Worm (Caenorhabditis elegans) whole organism, early embryonic: ENCODE measurements around the gene ZK154.1.

ENCODE experiments used
- B0310.2 ChIP-seq: sonication (generic microtip); optimal IDR thresholded peaks from 2 replicates; lab custom pipeline; 2016; ENCODE audit warnings: mild to moderate bottlenecking, missing genetic modification characterization, missing compliant biosample characterization
- F13C5.2 ChIP-seq: sonication (generic microtip); optimal IDR thresholded peaks from 2 replicates; lab custom pipeline; 2017; ENCODE audit warnings: mild to moderate bottlenecking, missing genetic modification characterization, inconsistent platforms, missing compliant biosample characterization
- aly-1 ChIP-seq: sonication (generic microtip); optimal IDR thresholded peaks from 2 replicates; lab custom pipeline; 2016; ENCODE audit warnings: missing genetic modification characterization, missing compliant biosample characterization
- ama-1 ChIP-seq: fragments of 150-350 bp; optimal IDR thresholded peaks from 2 replicates; lab custom pipeline; 2014
- ceh-13 ChIP-seq: fragments of 200-800 bp; sonication (Bioruptor generic); optimal IDR thresholded peaks from 2 replicates; lab custom pipeline; 2018; ENCODE audit warnings: mild to moderate bottlenecking, missing genetic modification characterization, missing compliant biosample characterization
- ceh-36 ChIP-seq: sonication (generic microtip); optimal IDR thresholded peaks from 2 replicates; lab custom pipeline; 2016; ENCODE audit warnings: missing genetic modification characterization, inconsistent platforms, missing compliant biosample characterization
- ets-7 ChIP-seq: sonication (generic microtip); optimal IDR thresholded peaks from 2 replicates; lab custom pipeline; 2016; ENCODE audit warnings: missing genotype, missing genetic modification characterization, missing compliant biosample characterization
- flt-1 ChIP-seq: fragments of 200-800 bp; sonication (Bioruptor generic); IDR thresholded peaks from 2 replicates; pipeline ENCODE4 v1.3.6; 2022; ENCODE audit warnings: missing genetic modification characterization, missing compliant biosample characterization
- hmbx-1 ChIP-seq: sonication (generic microtip); optimal IDR thresholded peaks from 2 replicates; lab custom pipeline; 2016; ENCODE audit warnings: mild to moderate bottlenecking, missing genetic modification characterization, missing compliant biosample characterization
- hmg-4 ChIP-seq: fragments of 200-800 bp; sonication (Bioruptor generic); optimal IDR thresholded peaks from 2 replicates; lab custom pipeline; 2018; ENCODE audit warnings: mild to moderate bottlenecking, missing genetic modification characterization, missing compliant biosample characterization
- hnd-1 ChIP-seq: sonication (generic microtip); optimal IDR thresholded peaks from 2 replicates; lab custom pipeline; 2016; ENCODE audit warnings: missing genetic modification characterization, missing compliant biosample characterization
- pes-1 ChIP-seq: fragments of 200-800 bp; sonication (Bioruptor generic); IDR thresholded peaks from 2 replicates; pipeline ENCODE4 v1.3.6; 2022; ENCODE audit warnings: missing genetic modification reagents, missing genetic modification characterization, missing compliant biosample characterization
- scrt-1 ChIP-seq: fragments of 200-800 bp; sonication (Bioruptor generic); IDR thresholded peaks from 2 replicates; pipeline ENCODE4 v1.3.6; 2022; ENCODE audit warnings: missing genetic modification characterization, missing compliant biosample characterization
- sea-1 ChIP-seq: fragments of 200-800 bp; sonication (Bioruptor generic); conservative IDR thresholded peaks from 2 replicates; pipeline ENCODE4 v1.3.6; 2022; ENCODE audit warnings: missing genetic modification characterization, missing compliant biosample characterization
- tbx-11 ChIP-seq: fragments of 200-800 bp; sonication (Bioruptor generic); IDR thresholded peaks from 2 replicates; pipeline ENCODE4 v1.3.6; 2022; ENCODE audit warnings: missing genetic modification characterization, missing compliant biosample characterization
- tbx-37 ChIP-seq: fragments of 200-800 bp; sonication (Bioruptor generic); conservative IDR thresholded peaks from 2 replicates; pipeline ENCODE4 v1.3.6; 2022; ENCODE audit warnings: missing genetic modification reagents, missing genetic modification characterization, missing compliant biosample characterization
- tra-4 ChIP-seq: sonication (generic microtip); optimal IDR thresholded peaks from 2 replicates; lab custom pipeline; 2017; ENCODE audit warnings: missing genetic modification characterization, missing compliant biosample characterization

ZK154.1 gene

DNA sequence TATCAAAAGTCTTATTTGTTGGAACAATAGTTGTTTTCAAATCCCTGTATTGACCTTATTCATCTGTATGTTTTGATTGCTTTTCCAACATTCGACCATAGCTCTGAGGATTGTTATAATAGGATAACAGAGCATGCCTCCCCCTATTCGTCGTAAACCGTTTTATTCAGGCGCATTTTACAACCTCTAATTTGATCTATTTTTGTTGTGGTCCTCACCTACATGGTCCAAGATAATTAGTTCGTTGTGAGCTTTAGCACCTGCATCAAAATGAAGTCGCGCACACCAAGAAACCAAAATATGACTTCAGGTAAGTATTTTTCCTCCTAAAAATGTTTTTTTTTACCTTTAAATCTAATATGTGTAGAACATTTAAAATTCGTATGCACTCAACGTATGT is 26.6 kb upstream of the ZK154.1 start, which contains the start of gene deg-1:
deg-1 (plus strand) TSS at position 301 of the 400 bp plus-strand sequence.
- no peak for TF ChIP-seq ama-1 (lab: Kevin White, UChicago)
- TF ChIP-seq tra-4 = no peak
- no peak for TF ChIP-seq ceh-13
- no peak for TF ChIP-seq pes-1 (GFP tag; lab: Robert Waterston, UW)
- no peak for TF ChIP-seq tbx-11 (GFP tag; lab: Robert Waterston, UW)
- TF ChIP-seq ets-7 (tag; lab: Kevin White, UChicago) = no peak
- TF ChIP-seq scrt-1 (GFP tag; lab: Robert Waterston, UW) = no peak
- no peak for TF ChIP-seq F13C5.2 (tag; lab: Kevin White, UChicago)
- TF ChIP-seq hnd-1 (tag; lab: Kevin White, UChicago) = no peak
- no peak for TF ChIP-seq flt-1 (GFP tag; lab: Robert Waterston, UW)
- TF ChIP-seq hmg-4 (GFP tag; lab: Kevin White, UChicago) = no peak
- no peak for TF ChIP-seq sea-1
- no peak for TF ChIP-seq ceh-36 (tag; lab: Kevin White, UChicago)
- TF ChIP-seq tbx-37 (GFP tag; lab: Robert Waterston, UW) = no peak

DNA sequence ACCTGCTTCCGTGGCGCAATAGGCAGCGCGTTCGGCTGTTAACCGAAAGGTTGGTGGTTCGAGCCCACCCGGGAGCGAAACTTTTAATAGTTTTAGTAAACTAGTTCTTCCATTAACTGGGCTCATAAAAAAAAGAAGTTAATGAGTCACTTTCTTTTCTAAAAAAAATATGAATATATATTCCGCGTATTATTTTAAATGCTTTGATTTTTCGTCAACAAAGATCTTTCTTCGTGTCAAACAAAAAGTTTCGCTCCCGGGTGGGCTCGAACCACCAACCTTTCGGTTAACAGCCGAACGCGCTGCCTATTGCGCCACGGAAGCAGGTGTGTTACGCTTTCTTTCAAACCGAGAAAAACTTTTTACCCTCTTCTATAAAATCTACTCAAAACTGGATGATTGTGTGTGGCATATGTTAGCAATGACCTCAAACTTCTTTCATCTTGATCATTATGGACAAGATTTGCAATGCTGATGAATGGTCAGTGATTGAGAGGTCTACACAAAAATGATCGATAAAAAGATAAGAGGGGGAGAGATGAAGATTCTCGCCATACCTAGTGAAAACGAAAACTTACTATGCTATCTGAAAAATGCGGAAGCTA is 5.6 kb upstream of the ZK154.1 start:
- no peak for TF ChIP-seq hmg-4 (GFP tag; lab: Kevin White, UChicago)
- 0 out of 2 replicates have a peak, but pooled peaks have one; percentile 41 for TF ChIP-seq pes-1 (GFP tag; lab: Robert Waterston, UW)

DNA sequence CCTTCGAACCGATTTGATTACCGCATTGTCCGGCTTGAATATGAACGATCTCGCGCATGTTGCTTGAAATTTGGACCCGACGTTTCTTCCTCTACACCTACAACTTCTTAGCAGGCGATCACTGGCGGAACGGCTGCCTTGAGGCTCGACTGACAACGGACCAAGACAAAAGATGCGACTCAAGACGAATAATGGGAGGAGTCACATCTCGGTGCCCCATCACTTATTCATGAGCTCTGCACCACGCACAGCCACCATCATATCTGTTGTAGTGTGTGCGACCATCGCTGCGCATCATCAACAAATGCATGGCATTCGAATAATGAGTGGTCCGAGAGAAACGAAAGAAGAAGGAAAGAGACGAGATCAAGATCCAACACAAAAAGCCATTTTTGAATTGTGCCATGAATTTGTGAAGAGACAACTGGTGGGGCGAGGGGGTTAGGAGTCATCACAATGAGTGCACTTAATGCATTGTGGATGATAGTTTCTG is 2.8 kb upstream of the ZK154.1 start, which contains the start of gene mec-7:
mec-7 (minus strand) TSS at position 181 of the 493 bp plus-strand sequence.
- TF ChIP-seq pes-1 (GFP tag; lab: Robert Waterston, UW) (no peak), hmg-4 (GFP tag; lab: Kevin White, UChicago) (no peak), tra-4 (no peak), hnd-1 (tag; lab: Kevin White, UChicago) (no peak), tbx-11 (GFP tag; lab: Robert Waterston, UW) (no peak), B0310.2 (no peak)

DNA sequence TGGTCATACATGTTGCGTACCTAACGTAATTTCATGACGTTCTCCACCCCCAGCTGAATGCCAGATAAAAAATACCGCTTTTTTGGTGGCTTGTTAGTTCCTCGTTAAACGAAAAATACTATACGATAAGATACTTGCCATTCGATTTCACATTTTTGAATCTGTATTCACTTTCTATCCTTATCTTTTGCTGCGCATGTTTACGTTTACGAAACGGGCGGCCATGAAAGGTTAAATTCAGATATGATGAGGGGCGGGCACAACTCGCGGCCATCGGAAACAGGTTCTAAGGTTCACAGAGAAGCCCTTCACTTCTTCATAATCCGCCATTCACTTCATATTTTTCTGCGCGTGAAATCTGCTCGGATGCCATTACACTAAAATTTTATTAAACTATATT is 591 bp upstream of the ZK154.1 start:
- TF ChIP-seq ama-1 (lab: Kevin White, UChicago) (no peak), tbx-37 (GFP tag; lab: Robert Waterston, UW) (no peak), sea-1 (no peak), B0310.2 (no peak), tbx-11 (GFP tag; lab: Robert Waterston, UW) (no peak), ets-7 (tag; lab: Kevin White, UChicago) (no peak), ceh-13 (no peak), ceh-36 (tag; lab: Kevin White, UChicago) (no peak), tra-4 (no peak), pes-1 (GFP tag; lab: Robert Waterston, UW) (no peak), F13C5.2 (tag; lab: Kevin White, UChicago) (no peak), flt-1 (GFP tag; lab: Robert Waterston, UW) (no peak), scrt-1 (GFP tag; lab: Robert Waterston, UW) (no peak), aly-1 (tag; lab: Kevin White, UChicago) (no peak), hmbx-1 (tag; lab: Kevin White, UChicago) (no peak), hmg-4 (GFP tag; lab: Kevin White, UChicago) (no peak), hnd-1 (tag; lab: Kevin White, UChicago) (no peak)

DNA sequence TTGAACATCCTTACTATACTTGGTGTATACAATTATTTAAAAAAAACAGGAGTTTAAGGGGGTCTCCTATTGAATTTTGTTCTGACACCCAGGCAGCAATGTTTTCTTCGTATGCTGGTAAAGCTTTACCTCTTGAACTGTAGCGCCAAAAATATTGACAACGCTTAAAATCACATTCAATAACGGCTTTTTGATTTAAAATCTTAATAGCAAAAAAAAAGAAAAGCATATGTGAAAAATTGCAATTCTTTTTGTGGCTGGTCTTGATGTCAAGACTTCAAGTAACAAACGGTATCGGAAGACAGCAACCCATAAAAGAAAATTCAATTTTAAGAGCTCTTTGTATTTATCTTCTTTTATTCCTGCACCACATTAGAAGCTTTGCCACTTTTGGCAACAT is 2.5 kb downstream of the ZK154.1 start:
- no peak for TF ChIP-seq scrt-1 (GFP tag; lab: Robert Waterston, UW)
- TF ChIP-seq hmg-4 (GFP tag; lab: Kevin White, UChicago) = no peak
- TF ChIP-seq sea-1 = no peak
- no peak for TF ChIP-seq ceh-13
- TF ChIP-seq flt-1 (GFP tag; lab: Robert Waterston, UW) = no peak
- no peak for TF ChIP-seq tbx-11 (GFP tag; lab: Robert Waterston, UW)
- TF ChIP-seq F13C5.2 (tag; lab: Kevin White, UChicago) = no peak
- no peak for TF ChIP-seq ets-7 (tag; lab: Kevin White, UChicago)
- TF ChIP-seq ceh-36 (tag; lab: Kevin White, UChicago) = no peak

DNA sequence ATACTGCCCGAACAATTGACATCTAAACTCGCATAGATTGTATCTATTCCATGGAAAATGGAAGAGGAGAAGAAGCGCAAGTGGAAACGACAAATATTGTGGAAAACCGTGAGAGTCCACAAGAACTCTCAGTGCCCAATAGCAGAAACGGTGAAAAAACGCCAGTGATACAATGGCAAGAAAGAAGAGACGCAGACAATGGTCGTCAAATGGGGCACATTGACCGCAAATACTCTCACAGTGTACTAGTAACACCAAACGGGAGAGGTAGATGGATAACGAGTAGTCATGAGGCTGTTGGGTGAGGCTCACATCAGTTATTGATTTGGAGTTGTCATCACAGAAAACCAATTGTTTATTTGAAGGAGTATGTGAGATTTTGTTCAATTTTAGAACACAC is 3.0 kb downstream of the ZK154.1 start, which contains the start of gene ZK154.4:
ZK154.4 (minus strand) TSS at position 27 of the 400 bp plus-strand sequence.
- TF ChIP-seq ama-1 (lab: Kevin White, UChicago) = no peak
- TF ChIP-seq hmg-4 (GFP tag; lab: Kevin White, UChicago) = peak; percentile 15
- TF ChIP-seq tra-4 = no peak
- no peak for TF ChIP-seq sea-1

ce11 chrX:7787885-7788353 is 8.5 kb downstream of the ZK154.1 start, which contains the start of gene ZK154.5:
Gene ZK154.5 (minus strand): TSS chrX:7787935.
- TF ChIP-seq F13C5.2 (tag; lab: Kevin White, UChicago) (peak; percentile 14), tbx-37 (GFP tag; lab: Robert Waterston, UW) (no peak), hmbx-1 (tag; lab: Kevin White, UChicago) (no peak), aly-1 (tag; lab: Kevin White, UChicago) (no peak), hmg-4 (GFP tag; lab: Kevin White, UChicago) (peak; percentile 57), ceh-36 (tag; lab: Kevin White, UChicago) (no peak), tbx-11 (GFP tag; lab: Robert Waterston, UW) (no peak)

- TF ChIP-seq sea-1 = no peak
- TF ChIP-seq tbx-11 (GFP tag; lab: Robert Waterston, UW) = no peak
- no peak for TF ChIP-seq ceh-36 (tag; lab: Kevin White, UChicago)
- TF ChIP-seq ets-7 (tag; lab: Kevin White, UChicago) = no peak
- TF ChIP-seq tbx-37 (GFP tag; lab: Robert Waterston, UW) = no peak
- no peak for TF ChIP-seq aly-1 (tag; lab: Kevin White, UChicago)
- no peak for TF ChIP-seq F13C5.2 (tag; lab: Kevin White, UChicago)
- TF ChIP-seq ama-1 (lab: Kevin White, UChicago) = no peak
- no peak for TF ChIP-seq hmbx-1 (tag; lab: Kevin White, UChicago)
- TF ChIP-seq flt-1 (GFP tag; lab: Robert Waterston, UW) = no peak
- no peak for TF ChIP-seq tra-4
- TF ChIP-seq ceh-13 = no peak
- no peak for TF ChIP-seq B0310.2
- TF ChIP-seq hmg-4 (GFP tag; lab: Kevin White, UChicago) = no peak
- no peak for TF ChIP-seq hnd-1 (tag; lab: Kevin White, UChicago)
- no peak for TF ChIP-seq scrt-1 (GFP tag; lab: Robert Waterston, UW)
These were observed 12.4 kb downstream of the ZK154.1 start for ce11 chrX:7791802-7792201.
